Fruit fly (Drosophila melanogaster) whole organism, embryonic: ENCODE results near the gene CG15203.

ENCODE experiments used
- CG11093 ChIP-seq: fragments of 200-800 bp; sonication (Bioruptor generic); IDR thresholded peaks from 3 replicates; pipeline ENCODE4 v1.3.6; 2022; ENCODE audit warnings: missing biosample characterization, missing genetic modification characterization
- CG1233 ChIP-seq: fragments of 200-800 bp; sonication (Bioruptor generic); optimal IDR thresholded peaks from 4 replicates; lab custom pipeline; 2018; ENCODE audit warnings: missing biosample characterization, mild to moderate bottlenecking, missing genetic modification characterization
- CG12744 ChIP-seq: fragments of 200-800 bp; sonication (Bioruptor generic); optimal IDR thresholded peaks from 2 replicates; lab custom pipeline; 2016; ENCODE audit warnings: missing biosample characterization, missing genetic modification characterization
- CG13123 ChIP-seq: fragments of 200-800 bp; sonication (Bioruptor generic); optimal IDR thresholded peaks from 2 replicates; lab custom pipeline; 2016; ENCODE audit warnings: missing biosample characterization, missing genetic modification characterization
- CG14710 ChIP-seq: fragments of 200-800 bp; sonication (Bioruptor generic); optimal IDR thresholded peaks from 3 replicates; lab custom pipeline; 2019; ENCODE audit warnings: missing biosample characterization, mild to moderate bottlenecking, missing genetic modification characterization, moderate library complexity
- CG15073 ChIP-seq: fragments of 200-800 bp; sonication (Bioruptor generic); optimal IDR thresholded peaks from 2 replicates; lab custom pipeline; 2016; ENCODE audit warnings: missing biosample characterization, missing genetic modification characterization
- CG17186 ChIP-seq: fragments of 200-800 bp; sonication (Bioruptor generic); optimal IDR thresholded peaks from 3 replicates; lab custom pipeline; 2017; ENCODE audit warnings: missing biosample characterization, missing genetic modification reagents, missing genetic modification characterization
- CG17568 ChIP-seq: fragments of 200-800 bp; sonication (Bioruptor generic); optimal IDR thresholded peaks from 2 replicates; lab custom pipeline; 2018; ENCODE audit warnings: missing biosample characterization, mild to moderate bottlenecking, missing genetic modification characterization, moderate library complexity
- CG2120 ChIP-seq: fragments of 200-800 bp; sonication (Bioruptor generic); optimal IDR thresholded peaks from 3 replicates; lab custom pipeline; 2016; ENCODE audit warnings: missing biosample characterization, missing genetic modification characterization
- CG30020 ChIP-seq: fragments of 200-800 bp; optimal IDR thresholded peaks from 2 replicates; lab custom pipeline; 2019; ENCODE audit warnings: missing biosample characterization, mild to moderate bottlenecking, missing genetic modification characterization, moderate library complexity
- CG30431 ChIP-seq: fragments of 200-800 bp; sonication (Bioruptor generic); optimal IDR thresholded peaks from 2 replicates; lab custom pipeline; 2017; ENCODE audit warnings: missing biosample characterization, missing genetic modification characterization
- CG31224 ChIP-seq: fragments of 200-800 bp; sonication (Bioruptor generic); IDR thresholded peaks from 2 replicates; pipeline ENCODE4 v1.3.6; 2022; ENCODE audit warnings: missing biosample characterization, missing genetic modification characterization
- CG31365 ChIP-seq: fragments of 200-800 bp; sonication (Bioruptor generic); optimal IDR thresholded peaks from 2 replicates; lab custom pipeline; 2018; ENCODE audit warnings: missing biosample characterization, mild to moderate bottlenecking, missing genetic modification characterization
- CG4424 ChIP-seq: fragments of 200-800 bp; sonication (Bioruptor generic); optimal IDR thresholded peaks from 3 replicates; lab custom pipeline; 2016; ENCODE audit warnings: missing biosample characterization, missing genetic modification characterization
- CG4854 ChIP-seq: fragments of 200-800 bp; sonication (Bioruptor generic); optimal IDR thresholded peaks from 2 replicates; lab custom pipeline; 2016; ENCODE audit warnings: missing biosample characterization, missing genetic modification characterization, inconsistent platforms
- CG6813 ChIP-seq: fragments of 200-800 bp; sonication (Bioruptor generic); optimal IDR thresholded peaks from 2 replicates; lab custom pipeline; 2017; ENCODE audit warnings: missing biosample characterization, missing genetic modification characterization, mild to moderate bottlenecking, moderate library complexity, missing genetic modification reagents
- CG6854 ChIP-seq: fragments of 200-800 bp; sonication (Bioruptor generic); optimal IDR thresholded peaks from 3 replicates; lab custom pipeline; 2017; ENCODE audit warnings: missing biosample characterization, mild to moderate bottlenecking, missing genetic modification characterization
- CG7786 ChIP-seq: fragments of 200-800 bp; sonication (Bioruptor generic); optimal IDR thresholded peaks from 2 replicates; lab custom pipeline; 2016; ENCODE audit warnings: missing biosample characterization, missing genetic modification characterization
- CG7987 ChIP-seq: fragments of 200-800 bp; sonication (Bioruptor generic); optimal IDR thresholded peaks from 2 replicates; lab custom pipeline; 2018; ENCODE audit warnings: missing biosample characterization, mild to moderate bottlenecking, missing genetic modification characterization, moderate library complexity
- CG8281 ChIP-seq: fragments of 200-800 bp; sonication (Bioruptor generic); optimal IDR thresholded peaks from 2 replicates; lab custom pipeline; 2018; ENCODE audit warnings: missing biosample characterization, mild to moderate bottlenecking, missing genetic modification characterization, moderate library complexity
- CG9727 ChIP-seq: fragments of 200-800 bp; sonication (Bioruptor generic); optimal IDR thresholded peaks from 3 replicates; lab custom pipeline; 2017; ENCODE audit warnings: missing biosample characterization, mild to moderate bottlenecking, missing genetic modification characterization
- CkIIα-i1 ChIP-seq: fragments of 200-800 bp; sonication (Bioruptor generic); IDR thresholded peaks from 2 replicates; pipeline ENCODE4 v1.3.6; 2022; ENCODE audit warnings: missing biosample characterization, missing genetic modification characterization
- Dfd ChIP-seq, 2 experiments: fragments of >200 bp; optimal IDR thresholded peaks; 2 replicates each; lab custom pipeline; 2017; ENCODE audit warnings: missing biosample characterization in 2 of 2, missing genetic modification characterization in 2 of 2
- Gsc ChIP-seq: fragments of 200-800 bp; sonication (Bioruptor generic); IDR thresholded peaks from 2 replicates; pipeline ENCODE4 v1.3.6; 2022; ENCODE audit warnings: missing biosample characterization, missing genetic modification characterization
- Gug ChIP-seq: fragments of 200-800 bp; sonication (Bioruptor generic); IDR thresholded peaks from 4 replicates; pipeline ENCODE4 v1.3.6; 2022; ENCODE audit warnings: missing biosample characterization, missing genetic modification characterization
- Hr3 ChIP-seq: fragments of 200-800 bp; sonication (Bioruptor generic); optimal IDR thresholded peaks from 3 replicates; lab custom pipeline; 2016; ENCODE audit warnings: missing biosample characterization, missing genetic modification characterization
- Oaz ChIP-seq: fragments of 200-800 bp; sonication (Bioruptor generic); IDR thresholded peaks from 2 replicates; pipeline ENCODE4 v1.3.6; 2022; ENCODE audit warnings: missing biosample characterization, missing genetic modification characterization
- PHDP ChIP-seq: fragments of 200-800 bp; sonication (Bioruptor generic); optimal IDR thresholded peaks from 3 replicates; lab custom pipeline; 2018; ENCODE audit warnings: missing biosample characterization, mild to moderate bottlenecking, missing genetic modification characterization, moderate library complexity
- Usf ChIP-seq: fragments of 200-800 bp; sonication (Bioruptor generic); optimal IDR thresholded peaks from 2 replicates; lab custom pipeline; 2017; ENCODE audit warnings: missing genotype, missing biosample characterization, missing genetic modification characterization
- Xbp1 ChIP-seq: fragments of 200-800 bp; sonication (Bioruptor generic); optimal IDR thresholded peaks from 3 replicates; lab custom pipeline; 2016; ENCODE audit warnings: missing biosample characterization, mild to moderate bottlenecking, missing genetic modification characterization
- abd-A ChIP-seq: fragments of 200-800 bp; sonication (Bioruptor generic); optimal IDR thresholded peaks from 3 replicates; lab custom pipeline; 2019; ENCODE audit warnings: missing biosample characterization, mild to moderate bottlenecking, missing genetic modification characterization, moderate library complexity
- al ChIP-seq: fragments of 200-800 bp; sonication (Bioruptor generic); IDR thresholded peaks from 2 replicates; pipeline ENCODE4 v1.3.6; 2022; ENCODE audit warnings: missing biosample characterization, missing genetic modification characterization
- az2 ChIP-seq: fragments of 200-800 bp; sonication (Bioruptor generic); optimal IDR thresholded peaks from 3 replicates; lab custom pipeline; 2016; ENCODE audit warnings: missing biosample characterization, missing genetic modification characterization
- crp ChIP-seq, 2 experiments: fragments of 200-800 bp; sonication (Bioruptor generic); optimal IDR thresholded peaks; 2 replicates in 1 of 2; 3 replicates in 1 of 2; lab custom pipeline; 2017; ENCODE audit warnings: missing biosample characterization in 2 of 2, missing genetic modification characterization in 2 of 2, mild to moderate bottlenecking in 1 of 2, moderate library complexity in 1 of 2
- dati ChIP-seq: fragments of 200-800 bp; sonication (Bioruptor generic); IDR thresholded peaks from 2 replicates; pipeline ENCODE4 v1.3.6; 2022; ENCODE audit warnings: missing biosample characterization, missing genetic modification characterization
- dimm ChIP-seq: fragments of 200-800 bp; sonication (Bioruptor generic); IDR thresholded peaks from 2 replicates; pipeline ENCODE4 v1.3.6; 2022; ENCODE audit warnings: missing biosample characterization, missing genetic modification characterization
- esg ChIP-seq: fragments of 200-800 bp; sonication (Bioruptor generic); conservative IDR thresholded peaks from 2 replicates; pipeline ENCODE4 v1.3.6; 2022; ENCODE audit warnings: missing biosample characterization, missing genetic modification characterization
- grau ChIP-seq: fragments of 200-800 bp; optimal IDR thresholded peaks from 3 replicates; lab custom pipeline; 2019; ENCODE audit warnings: missing biosample characterization, mild to moderate bottlenecking, missing genetic modification characterization, moderate library complexity
- h ChIP-seq: fragments of >200 bp; optimal IDR thresholded peaks from 2 replicates; lab custom pipeline; 2017
- hbn ChIP-seq: fragments of 200-800 bp; sonication (Bioruptor generic); IDR thresholded peaks from 2 replicates; pipeline ENCODE4 v1.3.6; 2022; ENCODE audit warnings: missing biosample characterization, missing genetic modification characterization; ENCODE audit not compliant: partially characterized antibody
- lbe ChIP-seq: fragments of 200-800 bp; sonication (Bioruptor generic); optimal IDR thresholded peaks from 2 replicates; lab custom pipeline; 2016; ENCODE audit warnings: missing biosample characterization, mild to moderate bottlenecking, missing genetic modification characterization
- org-1 ChIP-seq: fragments of 200-800 bp; sonication (Bioruptor generic); optimal IDR thresholded peaks from 2 replicates; lab custom pipeline; 2017; ENCODE audit warnings: missing biosample characterization, missing genetic modification characterization
- peb ChIP-seq: fragments of 200-800 bp; sonication (Bioruptor generic); IDR thresholded peaks from 2 replicates; pipeline ENCODE4 v1.3.6; 2022; ENCODE audit warnings: missing biosample characterization, missing genetic modification characterization
- pita ChIP-seq: fragments of 200-800 bp; sonication (Bioruptor generic); optimal IDR thresholded peaks from 2 replicates; lab custom pipeline; 2017; ENCODE audit warnings: missing biosample characterization, mild to moderate bottlenecking, missing genetic modification characterization
- rib ChIP-seq: fragments of 200-800 bp; sonication (Bioruptor generic); IDR thresholded peaks from 2 replicates; pipeline ENCODE4 v1.3.6; 2022; ENCODE audit warnings: missing biosample characterization, missing genetic modification characterization
- ro ChIP-seq: fragments of 200-800 bp; sonication (Bioruptor generic); IDR thresholded peaks from 2 replicates; pipeline ENCODE4 v1.3.6; 2022; ENCODE audit warnings: missing biosample characterization, missing genetic modification characterization
- sens-2 ChIP-seq: fragments of 200-800 bp; sonication (Bioruptor generic); IDR thresholded peaks from 2 replicates; pipeline ENCODE4 v1.3.6; 2022; ENCODE audit warnings: missing biosample characterization, missing genetic modification characterization
- shn ChIP-seq: fragments of 200-800 bp; sonication (Bioruptor generic); optimal IDR thresholded peaks from 3 replicates; lab custom pipeline; 2016; ENCODE audit warnings: missing biosample characterization, missing genetic modification characterization
- sim ChIP-seq: fragments of 200-800 bp; sonication (Bioruptor generic); IDR thresholded peaks from 2 replicates; pipeline ENCODE4 v1.3.6; 2022; ENCODE audit warnings: missing biosample characterization, missing genetic modification characterization
- stc ChIP-seq: fragments of 200-800 bp; sonication (Bioruptor generic); IDR thresholded peaks from 2 replicates; pipeline ENCODE4 v1.3.6; 2022; ENCODE audit warnings: missing biosample characterization, missing genetic modification characterization
- tin ChIP-seq: fragments of 200-800 bp; sonication (Bioruptor generic); optimal IDR thresholded peaks from 3 replicates; lab custom pipeline; 2016; ENCODE audit warnings: missing biosample characterization, missing genetic modification characterization

Gene CG15203

dm6 chrX:11108148-11108844 is 41.9 kb downstream of the CG15203 start, which contains the start of gene Hsp60A (continued):
- TF ChIP-seq esg (GFP tag; lab: Robert Waterston, UW) (peak; percentile 24; the same call in 1 of the 2 replicates), CG14710 (tag; lab: Kevin White, UChicago) (peak; percentile 75), hbn (GFP tag; lab: Robert Waterston, UW) (peak; percentile 73), CG11093 (GFP tag; lab: Robert Waterston, UW) (no peak), Oaz (GFP tag; lab: Robert Waterston, UW) (no peak), CG17568 (no peak), CG4854 (GFP tag; lab: Kevin White, UChicago) (peak; percentile 8), CG4424 (GFP tag; lab: Kevin White, UChicago) (peak; percentile 34), sim (GFP tag; lab: Robert Waterston, UW) (no peak), CG12744 (GFP tag; lab: Kevin White, UChicago) (no peak), stc (GFP tag; lab: Robert Waterston, UW) (no peak), sens-2 (GFP tag; lab: Robert Waterston, UW) (no peak), Xbp1 (peak; percentile 59), org-1 (GFP tag; lab: Kevin White, UChicago) (no peak), CG30431 (GFP tag; lab: Kevin White, UChicago) (no peak), CG17186 (GFP tag; lab: Kevin White, UChicago) (peak; percentile 12), crp (GFP tag; optimal IDR thresholded peaks at IDR 0.05; lab: Kevin White, UChicago) (peak in 1 of 2 experiments; percentile 9), CkIIα-i1 (GFP tag; lab: Robert Waterston, UW) (no peak), abd-A (tag; lab: Kevin White, UChicago) (no peak), PHDP (peak; percentile 70), CG8281 (no peak), lbe (GFP tag; lab: Kevin White, UChicago) (peak; percentile 21), rib (GFP tag; lab: Robert Waterston, UW) (no peak), CG7987 (GFP tag; lab: Kevin White, UChicago) (no peak), h (no peak), CG2120 (GFP tag; lab: Kevin White, UChicago) (peak; percentile 63), CG6854 (GFP tag; lab: Kevin White, UChicago) (no peak), Dfd (GFP tag; optimal IDR thresholded peaks at IDR 0.05; lab: Kevin White, UChicago) (no peak), CG1233 (no peak), CG9727 (GFP tag; lab: Kevin White, UChicago) (peak; percentile 51), dimm (no peak), al (GFP tag; lab: Robert Waterston, UW) (peak; percentile 35; the same call in 1 of the 2 replicates), CG15073 (no peak), pita (GFP tag; lab: Kevin White, UChicago) (no peak), CG6813 (GFP tag; lab: Kevin White, UChicago) (no peak), ro (GFP tag; lab: Robert Waterston, UW) (no peak), tin (GFP tag; lab: Kevin White, UChicago) (peak; percentile 68), Gug (no peak), CG31365 (no peak), Gsc (GFP tag; lab: Robert Waterston, UW) (no peak), Usf (no peak), az2 (GFP tag; lab: Kevin White, UChicago) (peak; percentile 54), CG30020 (peak; percentile 25), CG7786 (GFP tag; lab: Kevin White, UChicago) (no peak), grau (tag; lab: Kevin White, UChicago) (peak; percentile 53), CG13123 (GFP tag; lab: Kevin White, UChicago) (peak; percentile 26), dati (GFP tag; lab: Robert Waterston, UW) (no peak), peb (no peak), shn (GFP tag; lab: Kevin White, UChicago) (no peak), CG31224 (no peak; the same call in 1 of the 2 replicates), Hr3 (peak; percentile 36)
